Fruit fly (Drosophila melanogaster) whole organism, embryonic: Measurements from ENCODE around the gene CG4017.

Source experiments
- B-H1 ChIP-seq: fragments of 200-800 bp; sonication (Bioruptor generic); IDR thresholded peaks from 3 replicates; pipeline ENCODE4 v1.3.6; 2022; ENCODE audit warnings: missing biosample characterization, missing genetic modification characterization
- CG11398 ChIP-seq: fragments of 200-800 bp; sonication (Bioruptor generic); optimal IDR thresholded peaks from 2 replicates; lab custom pipeline; 2016; ENCODE audit warnings: missing biosample characterization, missing genetic modification characterization
- CG12299 ChIP-seq: fragments of 200-800 bp; sonication (Bioruptor generic); optimal IDR thresholded peaks from 2 replicates; lab custom pipeline; 2018; ENCODE audit warnings: missing biosample characterization, mild to moderate bottlenecking, missing genetic modification characterization
- CG13624 ChIP-seq: fragments of 200-800 bp; sonication (Bioruptor generic); optimal IDR thresholded peaks from 2 replicates; lab custom pipeline; 2016; ENCODE audit warnings: missing biosample characterization, missing genetic modification characterization
- CG5953 ChIP-seq: fragments of 200-800 bp; sonication (Bioruptor generic); IDR thresholded peaks from 2 replicates; pipeline ENCODE4 v1.3.6; 2022; ENCODE audit warnings: missing biosample characterization, missing genetic modification characterization
- CG9797 ChIP-seq: fragments of 200-800 bp; sonication (Bioruptor generic); optimal IDR thresholded peaks from 3 replicates; lab custom pipeline; 2018; ENCODE audit warnings: missing biosample characterization, mild to moderate bottlenecking, missing genetic modification characterization
- Doc2 ChIP-seq: fragments of 200-800 bp; sonication (Bioruptor generic); IDR thresholded peaks from 2 replicates; pipeline ENCODE4 v1.3.6; 2022; ENCODE audit warnings: missing biosample characterization, missing genetic modification characterization
- Dp ChIP-seq: fragments of 200-800 bp; sonication (Bioruptor generic); optimal IDR thresholded peaks from 2 replicates; lab custom pipeline; 2018; ENCODE audit warnings: missing biosample characterization, mild to moderate bottlenecking, missing genetic modification characterization, moderate library complexity
- Ets97D ChIP-seq: fragments of 200-800 bp; sonication (Bioruptor generic); optimal IDR thresholded peaks from 3 replicates; lab custom pipeline; 2016; ENCODE audit warnings: missing biosample characterization, missing genetic modification characterization
- MESR4 ChIP-seq: fragments of 200-800 bp; sonication (Bioruptor generic); optimal IDR thresholded peaks from 2 replicates; lab custom pipeline; 2018; ENCODE audit warnings: missing biosample characterization, mild to moderate bottlenecking, missing genetic modification characterization, moderate library complexity
- Poxn ChIP-seq: fragments of 200-800 bp; sonication (Bioruptor generic); IDR thresholded peaks from 2 replicates; pipeline ENCODE4 v1.3.6; 2022; ENCODE audit warnings: missing biosample characterization, missing genetic modification characterization
- cg ChIP-seq: fragments of 200-800 bp; sonication (Bioruptor generic); optimal IDR thresholded peaks from 3 replicates; lab custom pipeline; 2019; ENCODE audit warnings: missing biosample characterization, mild to moderate bottlenecking, missing genetic modification characterization, moderate library complexity
- mld ChIP-seq: fragments of 200-800 bp; sonication (Bioruptor generic); IDR thresholded peaks from 3 replicates; pipeline ENCODE4 v1.3.6; 2022; ENCODE audit warnings: missing biosample characterization, missing genetic modification characterization; ENCODE audit not compliant: partially characterized antibody
- oc ChIP-seq: fragments of 200-800 bp; sonication (Bioruptor generic); optimal IDR thresholded peaks from 2 replicates; lab custom pipeline; 2018; ENCODE audit warnings: missing biosample characterization, mild to moderate bottlenecking, missing genetic modification characterization, moderate library complexity
- otp ChIP-seq: fragments of 200-800 bp; sonication (Bioruptor generic); IDR thresholded peaks from 3 replicates; pipeline ENCODE4, ENCODE4 v1.3.6; 2022; ENCODE audit warnings: missing biosample characterization, missing genetic modification characterization
- pros ChIP-seq: fragments of 200-800 bp; sonication (Bioruptor generic); optimal IDR thresholded peaks from 3 replicates; lab custom pipeline; 2019; ENCODE audit warnings: missing biosample characterization, mild to moderate bottlenecking, missing genetic modification characterization, moderate library complexity
- pzg ChIP-seq: fragments of 200-800 bp; sonication (Bioruptor generic); optimal IDR thresholded peaks from 3 replicates; lab custom pipeline; 2018; ENCODE audit warnings: missing biosample characterization, mild to moderate bottlenecking, missing genetic modification characterization, moderate library complexity
- sens ChIP-seq: fragments of 200-800 bp; sonication (Bioruptor generic); peaks from one replicate; lab custom pipeline; 2016; ENCODE audit warnings: missing biosample characterization, missing genetic modification characterization
- sna ChIP-seq: fragments of 200-800 bp; sonication (Bioruptor generic); IDR thresholded peaks from 2 replicates; pipeline ENCODE4 v1.3.6; 2022; ENCODE audit warnings: missing biosample characterization, missing genetic modification characterization; ENCODE audit not compliant: partially characterized antibody
- wek ChIP-seq: fragments of 200-800 bp; sonication (Bioruptor generic); optimal IDR thresholded peaks from 3 replicates; lab custom pipeline; 2018; ENCODE audit warnings: missing biosample characterization, mild to moderate bottlenecking, missing genetic modification characterization, moderate library complexity
- zf30C ChIP-seq: fragments of 200-800 bp; sonication (Bioruptor generic); optimal IDR thresholded peaks from 3 replicates; lab custom pipeline; 2018; ENCODE audit warnings: missing biosample characterization, mild to moderate bottlenecking, missing genetic modification characterization

Gene CG4017

DNA sequence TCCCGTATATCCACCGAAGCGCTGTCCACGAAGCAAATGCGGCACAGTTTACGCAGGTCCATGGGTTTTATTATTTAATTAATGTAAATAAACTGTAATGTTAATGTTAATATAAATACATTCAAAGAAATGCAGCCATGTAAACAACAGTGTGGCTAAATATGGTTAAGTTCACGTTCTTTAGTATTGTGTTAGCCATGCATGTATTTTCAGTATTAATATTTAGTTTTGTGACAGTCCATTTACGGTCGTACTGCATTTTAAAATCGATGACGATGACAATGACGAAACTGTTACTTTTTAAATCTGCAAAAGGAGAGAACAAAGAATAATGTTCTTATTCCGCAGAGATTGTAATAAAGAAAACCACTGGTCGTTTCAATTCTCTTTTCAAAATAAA lies 26.1 kb downstream of the CG4017 start, which contains the start of gene CG13123 (continued):
- no peak for TF ChIP-seq zf30C (GFP tag; lab: Kevin White, UChicago)
- no peak for TF ChIP-seq otp (GFP tag; lab: Robert Waterston, UW)
- TF ChIP-seq oc (tag; lab: Kevin White, UChicago) = no peak
- TF ChIP-seq CG11398 (GFP tag; lab: Kevin White, UChicago) = no peak
- TF ChIP-seq sens = peak; percentile 51
- TF ChIP-seq B-H1 (GFP tag; lab: Robert Waterston, UW) = no peak
- TF ChIP-seq Doc2 (GFP tag; lab: Robert Waterston, UW) = no peak
- TF ChIP-seq Poxn (GFP tag; lab: Robert Waterston, UW) = no peak
- TF ChIP-seq wek (GFP tag; lab: Kevin White, UChicago) = no peak
- peak; percentile 53 for TF ChIP-seq MESR4 (GFP tag; lab: Kevin White, UChicago)
- TF ChIP-seq pzg (GFP tag; lab: Kevin White, UChicago) = peak; percentile 83
- no peak for TF ChIP-seq pros (GFP tag; lab: Kevin White, UChicago)
- TF ChIP-seq Ets97D (GFP tag; lab: Kevin White, UChicago) = peak; percentile 46
- TF ChIP-seq Dp (GFP tag; lab: Kevin White, UChicago) = peak; percentile 57
- no peak for TF ChIP-seq CG13624 (GFP tag; lab: Kevin White, UChicago)
- no peak for TF ChIP-seq mld
- TF ChIP-seq CG5953 = no peak
- TF ChIP-seq CG12299 (tag; lab: Kevin White, UChicago) = no peak
- TF ChIP-seq sna (GFP tag; lab: Robert Waterston, UW) = no peak
- TF ChIP-seq CG9797 (GFP tag; lab: Kevin White, UChicago) = peak; percentile 72
- TF ChIP-seq cg (GFP tag; lab: Kevin White, UChicago) = no peak
